Fruit fly (Drosophila melanogaster): ENCODE results near the gene ttm50.

- TF ChIP-seq CG14655 (GFP tag; optimal IDR thresholded peaks at IDR 0.05), result no peak
- TF ChIP-seq CG4496 (GFP tag; IDR thresholded peaks at IDR 0.05), result no peak
- no peak for TF ChIP-seq CG17806 (tag; optimal IDR thresholded peaks at IDR 0.05)
- no peak for TF ChIP-seq Snoo (tag; optimal IDR thresholded peaks at IDR 0.05)
- no peak for TF ChIP-seq CG32121 (GFP tag; IDR thresholded peaks at IDR 0.05)
- no peak for TF ChIP-seq rn (GFP tag; IDR thresholded peaks at IDR 0.05)
These were observed 11.9 kb downstream of the ttm50 start, which contains the start of gene CG2701 for dm6 chrX:2720122-2720521.

All from whole organism, pupa.